Worm (Caenorhabditis elegans): ENCODE data around the gene tag-275.

Gene tag-275

DNA sequence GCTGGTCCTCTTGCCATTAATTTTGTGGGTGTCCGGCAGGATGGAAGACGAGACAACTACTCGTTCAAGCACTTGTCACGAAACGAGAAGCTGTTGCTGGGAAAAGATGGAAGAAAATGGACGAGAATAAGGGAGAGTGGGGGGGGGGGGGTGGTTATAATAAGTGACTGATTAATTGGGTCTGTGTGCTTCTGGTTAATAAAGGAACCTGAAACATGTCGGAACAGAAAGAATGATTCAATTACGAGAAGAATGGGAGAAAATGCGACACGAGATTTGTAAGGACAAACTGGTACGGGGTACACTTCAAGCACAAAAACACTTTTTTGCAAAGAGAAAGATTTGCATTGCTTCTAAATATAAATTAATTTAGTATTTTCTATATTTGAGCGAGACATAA, 5.1 kb upstream of the tag-275 start:
- TF ChIP-seq nhr-71 (tag; optimal IDR thresholded peaks at IDR 0.05) = no peak

DNA sequence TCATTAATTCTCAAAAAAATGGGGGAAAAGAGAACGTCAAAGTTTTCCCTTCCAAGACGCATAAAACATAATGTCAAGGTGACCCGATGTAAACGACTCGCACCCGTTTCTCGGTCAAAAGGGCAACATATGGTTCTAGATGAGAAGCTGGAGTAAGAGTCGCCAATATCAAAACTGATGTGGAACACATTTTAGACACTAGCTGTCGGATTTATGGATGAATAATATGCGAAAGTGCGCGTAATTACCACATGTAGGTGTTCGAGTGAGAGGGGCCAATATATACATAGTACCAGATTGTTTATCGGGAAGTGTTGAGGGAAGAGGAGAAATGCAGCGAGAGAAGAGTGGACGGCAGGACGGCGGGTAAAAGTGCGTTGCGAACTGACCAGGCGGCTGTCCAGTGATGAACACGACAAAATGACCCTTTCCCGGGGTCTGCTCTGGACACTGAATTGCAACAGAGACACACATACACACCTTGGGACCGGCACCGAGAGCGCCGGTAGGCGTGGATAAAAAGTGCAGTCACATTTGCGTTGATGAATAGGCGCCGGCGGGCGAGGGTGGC, 685 bp upstream of the tag-275 start:
- TF ChIP-seq isw-1 (GFP tag; IDR thresholded peaks at IDR 0.05) = no peak
- TF ChIP-seq dsc-1 (tag; optimal IDR thresholded peaks at IDR 0.05) = peak; percentile 78
- peak; percentile 3 for TF ChIP-seq blmp-1 (tag; optimal IDR thresholded peaks at IDR 0.05)

DNA sequence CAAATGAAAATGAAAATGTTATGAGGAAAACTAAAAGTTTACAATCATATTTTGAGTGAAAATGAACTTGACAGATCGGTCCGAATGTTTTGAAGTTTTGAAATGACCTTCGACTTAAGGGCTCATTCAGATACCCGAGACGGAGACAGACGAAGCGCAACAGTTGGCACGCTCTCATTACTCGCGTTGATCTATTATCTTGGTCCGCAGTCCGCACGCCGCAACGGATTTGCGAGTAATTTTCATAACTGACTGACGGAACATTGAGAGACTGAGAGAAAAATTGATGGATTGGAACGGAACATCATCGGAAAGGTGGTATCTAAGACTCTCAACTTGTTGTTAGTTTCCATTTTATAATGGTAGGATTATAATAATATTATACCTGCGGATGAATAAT, 4.4 kb downstream of the tag-275 start:
- TF ChIP-seq pqm-1 (tag; optimal IDR thresholded peaks at IDR 0.05) (no peak), ceh-90 (tag; optimal IDR thresholded peaks at IDR 0.05) (no peak), vab-15 (tag; optimal IDR thresholded peaks at IDR 0.05) (no peak), tbx-2 (tag; optimal IDR thresholded peaks at IDR 0.05) (no peak), unc-130 (tag; optimal IDR thresholded peaks at IDR 0.05) (no peak), ceh-88 (GFP tag; IDR thresholded peaks at IDR 0.05) (no peak), ceh-8 (GFP tag; optimal IDR thresholded peaks at IDR 0.05) (no peak), C34B4.2 (tag; optimal IDR thresholded peaks at IDR 0.05) (no peak), ets-5 (GFP tag; IDR thresholded peaks at IDR 0.05) (no peak), nhr-20 (tag; optimal IDR thresholded peaks at IDR 0.05) (no peak), rnt-1 (tag; optimal IDR thresholded peaks at IDR 0.05) (peak; percentile 21), mef-2 (tag; optimal IDR thresholded peaks at IDR 0.05) (no peak), mab-9 (GFP tag; IDR thresholded peaks at IDR 0.05) (no peak), lin-14 (GFP tag; optimal IDR thresholded peaks at IDR 0.05) (peak; percentile 32)

DNA sequence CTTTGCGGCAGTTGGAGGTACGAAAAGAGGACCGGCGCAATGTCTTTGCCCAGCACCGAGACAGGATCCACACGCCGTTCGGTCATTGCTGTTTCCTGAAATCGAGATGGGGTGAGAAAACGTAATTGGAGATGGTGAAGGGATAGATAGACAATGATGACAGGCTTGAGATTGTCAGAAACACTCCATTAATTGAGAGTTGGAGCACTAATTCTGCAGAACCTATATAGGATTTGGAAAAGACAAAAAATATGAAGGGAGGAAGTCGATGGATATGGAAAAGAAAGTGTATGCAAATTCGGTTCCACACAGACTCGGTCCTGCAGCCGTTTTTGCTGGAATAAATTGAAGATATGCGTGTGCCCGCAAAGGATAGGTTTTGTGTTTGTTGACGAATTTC, 12.1 kb downstream of the tag-275 start, which contains the start of gene Y72A10A.1:
Y72A10A.1 (minus strand) TSS at position 101 of the 400 bp plus-strand sequence.
- TF ChIP-seq ces-1 (GFP tag; optimal IDR thresholded peaks at IDR 0.05) (no peak), zip-4 (GFP tag; optimal IDR thresholded peaks at IDR 0.05) (no peak), unc-98 (GFP tag; IDR thresholded peaks at IDR 0.05) (no peak), grh-1 (GFP tag; IDR thresholded peaks at IDR 0.05) (no peak), swsn-7 (tag; optimal IDR thresholded peaks at IDR 0.05) (no peak), ceh-63 (GFP tag; optimal IDR thresholded peaks at IDR 0.05) (no peak), nhr-47 (tag; optimal IDR thresholded peaks at IDR 0.05) (no peak), unc-30 (tag; optimal IDR thresholded peaks at IDR 0.05) (no peak), tlp-1 (tag; optimal IDR thresholded peaks at IDR 0.05) (no peak), egl-13 (tag; optimal IDR thresholded peaks at IDR 0.05) (no peak), ceh-88 (GFP tag; IDR thresholded peaks at IDR 0.05) (no peak), C16A3.4 (tag; optimal IDR thresholded peaks at IDR 0.05) (no peak)

DNA sequence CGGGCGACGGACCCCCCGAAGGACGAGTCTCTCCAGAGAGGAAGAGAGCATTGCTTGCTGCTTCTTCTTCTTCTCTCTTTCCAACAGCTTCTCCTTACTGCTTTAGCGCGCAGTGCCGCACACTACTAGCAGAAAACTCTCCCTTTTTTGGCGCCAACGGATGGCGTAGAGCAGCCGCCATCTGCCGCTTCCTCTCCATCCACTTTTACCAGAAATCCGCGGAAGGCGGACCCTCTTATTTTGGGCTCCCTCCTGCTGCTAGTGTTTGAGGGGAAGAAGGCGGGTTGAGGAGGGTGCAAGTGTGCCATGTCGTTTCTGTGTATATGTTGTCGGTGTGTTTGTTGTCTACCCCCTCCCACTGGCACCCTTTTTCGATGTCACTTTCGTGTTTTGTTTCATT, 15.9 kb downstream of the tag-275 start:
- TF ChIP-seq mab-9 (GFP tag; IDR thresholded peaks at IDR 0.05) (0 out of 2 replicates have a peak, but pooled peaks have one; percentile 26), ztf-4 (tag; optimal IDR thresholded peaks at IDR 0.05) (no peak), sox-4 (tag; optimal IDR thresholded peaks at IDR 0.05) (no peak), aha-1 (tag; optimal IDR thresholded peaks at IDR 0.05) (no peak), pag-3 (tag; optimal IDR thresholded peaks at IDR 0.05; ENCODE audit: borderline replicate concordance, insufficient read depth) (no peak), nhr-71 (tag; optimal IDR thresholded peaks at IDR 0.05) (peak; percentile 13), egl-27 (tag; optimal IDR thresholded peaks at IDR 0.05) (no peak), fkh-10 (GFP tag; optimal IDR thresholded peaks at IDR 0.05) (peak; percentile 33), xbp-1 (tag; optimal IDR thresholded peaks at IDR 0.05) (peak; percentile 6), snu-23 (GFP tag; optimal IDR thresholded peaks at IDR 0.05) (no peak), pax-3 (tag; optimal IDR thresholded peaks at IDR 0.05) (no peak), zip-4 (GFP tag; optimal IDR thresholded peaks at IDR 0.05) (no peak), mef-2 (tag; optimal IDR thresholded peaks at IDR 0.05) (no peak), lin-14 (GFP tag; optimal IDR thresholded peaks at IDR 0.05) (peak; percentile 67), aly-2 (tag; optimal IDR thresholded peaks at IDR 0.05) (no peak)
